Worm (Caenorhabditis elegans) whole organism, L4 larva: ENCODE data around the gene srh-70.

Source experiments
- daf-8 ChIP-seq: fragments of 200-800 bp; sonication (Bioruptor generic); IDR thresholded peaks from 2 replicates; pipeline ENCODE4 v1.3.6; 2022; ENCODE audit warnings: missing genetic modification characterization, missing compliant biosample characterization
- lin-1 ChIP-seq: fragments of 200-800 bp; sonication (Bioruptor generic); IDR thresholded peaks from 2 replicates; pipeline ENCODE4 v1.3.6; 2022; ENCODE audit warnings: missing genetic modification reagents, missing genetic modification characterization, missing compliant biosample characterization
- nhr-11 ChIP-seq: fragments of 150-350 bp; optimal IDR thresholded peaks from 2 replicates; lab custom pipeline; 2014; ENCODE audit warnings: missing biosample characterization, missing genetic modification characterization
- nhr-237 ChIP-seq: sonication (generic microtip); optimal IDR thresholded peaks from 2 replicates; lab custom pipeline; 2017; ENCODE audit warnings: missing biosample characterization, missing genetic modification characterization
- unc-62 ChIP-seq, 3 experiments: fragments of 150-350 bp in 1 of 3; sonication (generic microtip); optimal IDR thresholded peaks in 2 of 3; peaks in 1 of 3; 1 replicate in 1 of 3; 2 replicates in 2 of 3; lab custom pipeline; 2014 to 2017; ENCODE audit warnings: missing biosample characterization in 3 of 3, missing genetic modification characterization in 3 of 3, missing genetic modification reagents in 3 of 3, missing genotype in 1 of 3

DNA sequence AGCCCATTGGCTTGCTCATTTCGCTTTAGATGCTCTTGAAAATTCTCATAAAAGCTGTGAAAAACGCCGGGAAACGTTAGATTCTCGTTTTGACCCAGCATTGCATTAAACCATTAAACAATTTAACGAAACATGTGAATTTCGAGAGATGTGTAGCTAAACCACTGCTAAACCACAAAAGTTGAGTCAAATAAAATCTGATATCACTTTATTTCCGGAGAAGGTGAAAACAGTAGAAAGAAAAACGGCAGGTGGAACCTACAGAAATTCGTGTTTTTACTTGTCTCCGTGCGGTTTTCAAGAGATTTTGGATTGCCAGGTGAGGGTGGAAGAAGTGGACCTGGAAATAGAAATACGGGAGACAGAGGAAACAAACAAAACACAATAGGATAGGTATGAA lies 25.9 kb upstream of the srh-70 start, which contains the start of gene F49C5.9:
- TF ChIP-seq nhr-11 (tag; lab: Kevin White, UChicago) (no peak), unc-62 (GFP tag; optimal IDR thresholded peaks at IDR 0.05 in 1 of 2; lab: Kevin White, UChicago) (no peak), unc-62 (tag; optimal IDR thresholded peaks at IDR 0.05; lab: Kevin White, UChicago) (no peak), daf-8 (GFP tag; lab: Robert Waterston, UW) (no peak), lin-1 (GFP tag; lab: Robert Waterston, UW) (no peak), nhr-237 (tag; lab: Kevin White, UChicago) (no peak)
